Worm (Caenorhabditis elegans): ENCODE measurements around the gene F13B6.1.

DNA sequence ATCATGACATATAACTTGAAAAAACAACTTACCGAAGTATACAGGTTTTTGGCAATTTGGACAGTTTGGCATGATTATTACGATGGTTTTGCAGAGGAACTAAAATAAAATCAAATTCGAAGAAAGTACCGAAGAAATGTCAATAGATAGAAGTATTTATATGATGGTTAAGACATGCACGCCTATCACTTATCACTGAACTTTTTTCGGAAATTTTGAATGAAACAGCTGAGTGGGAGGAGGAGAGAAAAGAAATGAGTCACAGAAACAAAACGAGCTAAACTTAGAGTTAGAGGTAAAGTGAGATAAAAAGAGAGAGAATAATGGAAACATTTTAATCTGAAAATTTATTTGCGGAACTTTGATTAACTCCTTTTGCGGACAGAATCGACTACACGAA, 11.1 kb upstream of the F13B6.1 start, which contains the start of gene valv-1:
- no peak for TF ChIP-seq atf-7 (tag; optimal IDR thresholded peaks at IDR 0.05)
- TF ChIP-seq gei-17 (GFP tag; optimal IDR thresholded peaks at IDR 0.05), result no peak
- TF ChIP-seq attf-5 (GFP tag; optimal IDR thresholded peaks at IDR 0.05), result no peak
- TF ChIP-seq egl-18 (GFP tag; IDR thresholded peaks at IDR 0.05), result no peak
- TF ChIP-seq sea-2 (GFP tag; IDR thresholded peaks at IDR 0.05), result no peak

Data from whole organism, young adult.